Worm (Caenorhabditis elegans): Measurements from ENCODE around the gene ZC449.7.

DNA sequence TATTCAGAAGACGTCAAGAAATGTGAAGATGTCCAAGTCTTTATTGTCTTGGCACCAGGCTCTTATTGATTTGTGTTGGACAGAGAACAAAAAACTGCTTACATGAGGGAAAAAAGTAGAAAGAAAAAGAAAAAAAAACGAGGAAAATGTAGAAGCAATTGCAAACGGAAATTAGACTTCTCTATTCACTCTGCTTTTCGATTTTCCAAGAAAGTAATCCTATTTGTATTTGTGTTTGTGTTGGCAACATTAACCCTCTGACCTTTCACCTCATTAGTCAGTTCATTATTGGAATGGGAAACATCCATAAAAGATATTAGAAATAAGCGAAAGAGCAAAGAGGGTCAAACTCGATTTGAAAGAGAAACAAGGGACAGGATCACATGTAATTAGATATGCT lies 17.9 kb downstream of the ZC449.7 start:
- no peak for TF ChIP-seq ekl-4 (GFP tag; IDR thresholded peaks at IDR 0.05)
- TF ChIP-seq ama-1 (optimal IDR thresholded peaks at IDR 0.05), result no peak
- TF ChIP-seq ama-1 (GFP tag; optimal IDR thresholded peaks at IDR 0.05), result no peak
- TF ChIP-seq attf-3 (GFP tag; conservative IDR thresholded peaks at IDR 0.05), result no peak
- TF ChIP-seq attf-5 (GFP tag; optimal IDR thresholded peaks at IDR 0.05), result no peak
- no peak for TF ChIP-seq akir-1 (GFP tag; optimal IDR thresholded peaks at IDR 0.05)
- TF ChIP-seq sptf-2 (GFP tag; optimal IDR thresholded peaks at IDR 0.05), result no peak
- no peak for TF ChIP-seq hlh-26 (GFP tag; conservative IDR thresholded peaks at IDR 0.05)
- no peak for TF ChIP-seq somi-1 (GFP tag; optimal IDR thresholded peaks at IDR 0.05)
- TF ChIP-seq rcor-1 (GFP tag; IDR thresholded peaks at IDR 0.05), result no peak
- no peak for TF ChIP-seq lin-35 (GFP tag; optimal IDR thresholded peaks at IDR 0.05)
